Worm (Caenorhabditis elegans) whole organism, L2 larva: ENCODE data around the gene ZK688.10.

Source experiments
- egl-27 ChIP-seq: sonication (generic microtip); optimal IDR thresholded peaks from 3 replicates; lab custom pipeline; 2017; ENCODE audit warnings: missing biosample characterization, missing genetic modification reagents, missing genetic modification characterization
- lin-13 ChIP-seq: fragments of 150-350 bp; optimal IDR thresholded peaks from 2 replicates; lab custom pipeline; 2014; ENCODE audit warnings: missing biosample characterization, missing genetic modification reagents, missing genetic modification characterization
- mab-5 ChIP-seq: fragments of 150-350 bp; optimal IDR thresholded peaks from 2 replicates; lab custom pipeline; 2014; ENCODE audit warnings: missing biosample characterization, missing genetic modification characterization
- nhr-25 ChIP-seq: fragments of 150-350 bp; sonication (generic microtip); optimal IDR thresholded peaks from 3 replicates; lab custom pipeline; 2014; ENCODE audit warnings: missing biosample characterization, missing genetic modification characterization
- nhr-6 ChIP-seq: fragments of 150-350 bp; optimal IDR thresholded peaks from 2 replicates; lab custom pipeline; 2014; ENCODE audit warnings: missing biosample characterization, missing genetic modification characterization

- TF ChIP-seq mab-5 (tag; lab: Kevin White, UChicago) (no peak), nhr-25 (tag; lab: Kevin White, UChicago) (no peak), egl-27 (no peak), lin-13 (GFP tag; lab: Kevin White, UChicago) (no peak), nhr-6 (tag; lab: Kevin White, UChicago) (no peak)
Measured at ce11 chrIII:7858407-7859029, 38.3 kb downstream of the ZK688.10 start, which contains the start of the genes coq-5 and ufm-1.
